Fruit fly (Drosophila melanogaster) whole organism, embryonic: ENCODE results near the gene Fbxl7.

Experiments
- Abd-B ChIP-seq: fragments of 200-800 bp; sonication (Bioruptor generic); optimal IDR thresholded peaks from 2 replicates; lab custom pipeline; 2018; ENCODE audit warnings: missing biosample characterization, mild to moderate bottlenecking, missing genetic modification characterization, moderate library complexity
- Atf6 ChIP-seq: fragments of 200-800 bp; sonication (Bioruptor generic); IDR thresholded peaks from 2 replicates; pipeline ENCODE4 v1.3.6; 2022; ENCODE audit warnings: missing biosample characterization, missing genetic modification characterization
- CG10462 ChIP-seq: fragments of 200-800 bp; sonication (Bioruptor generic); optimal IDR thresholded peaks from 2 replicates; lab custom pipeline; 2016; ENCODE audit warnings: missing biosample characterization, missing genetic modification characterization
- CG10543 ChIP-seq: fragments of 200-800 bp; sonication (Bioruptor generic); optimal IDR thresholded peaks from 3 replicates; lab custom pipeline; 2017; ENCODE audit warnings: missing biosample characterization, mild to moderate bottlenecking, missing genetic modification characterization, moderate library complexity
- CG11723 ChIP-seq: fragments of 200-800 bp; sonication (Bioruptor generic); optimal IDR thresholded peaks from 2 replicates; lab custom pipeline; 2017; ENCODE audit warnings: missing biosample characterization, mild to moderate bottlenecking, missing genetic modification characterization
- CG1233 ChIP-seq: fragments of 200-800 bp; sonication (Bioruptor generic); optimal IDR thresholded peaks from 4 replicates; lab custom pipeline; 2018; ENCODE audit warnings: missing biosample characterization, mild to moderate bottlenecking, missing genetic modification characterization
- CG12391 ChIP-seq: fragments of 200-800 bp; sonication (Bioruptor generic); optimal IDR thresholded peaks from 3 replicates; lab custom pipeline; 2018; ENCODE audit warnings: missing biosample characterization, mild to moderate bottlenecking, missing genetic modification characterization, moderate library complexity
- CG13296 ChIP-seq: fragments of 200-800 bp; sonication (Bioruptor generic); optimal IDR thresholded peaks from 3 replicates; lab custom pipeline; 2018; ENCODE audit warnings: missing biosample characterization, mild to moderate bottlenecking, missing genetic modification characterization
- CG15011 ChIP-seq: fragments of 200-800 bp; sonication (Bioruptor generic); optimal IDR thresholded peaks from 3 replicates; lab custom pipeline; 2018; ENCODE audit warnings: missing biosample characterization, mild to moderate bottlenecking, missing genetic modification characterization
- CG1529 ChIP-seq: fragments of 200-800 bp; sonication (Bioruptor generic); optimal IDR thresholded peaks from 3 replicates; lab custom pipeline; 2018; ENCODE audit warnings: missing biosample characterization, missing genetic modification characterization
- CG15479 ChIP-seq: fragments of 200-800 bp; sonication (Bioruptor generic); optimal IDR thresholded peaks from 3 replicates; lab custom pipeline; 2019; ENCODE audit warnings: missing biosample characterization, mild to moderate bottlenecking, missing genetic modification characterization, moderate library complexity
- CG17328 ChIP-seq: fragments of 200-800 bp; sonication (Bioruptor generic); IDR thresholded peaks from 2 replicates; pipeline ENCODE4 v1.3.6; 2022; ENCODE audit warnings: missing biosample characterization, missing genetic modification characterization
- CG2875 ChIP-seq: fragments of 200-800 bp; sonication (Bioruptor generic); optimal IDR thresholded peaks from 2 replicates; lab custom pipeline; 2017; ENCODE audit warnings: missing biosample characterization, mild to moderate bottlenecking, missing genetic modification characterization, missing genetic modification reagents
- CG3407 ChIP-seq: fragments of 200-800 bp; sonication (Bioruptor generic); optimal IDR thresholded peaks from 2 replicates; lab custom pipeline; 2018; ENCODE audit warnings: missing biosample characterization, mild to moderate bottlenecking, missing genetic modification characterization
- CG43689 ChIP-seq: fragments of 200-800 bp; sonication (Bioruptor generic); IDR thresholded peaks from 2 replicates; pipeline ENCODE4 v1.3.6; 2022; ENCODE audit warnings: missing biosample characterization, missing genetic modification characterization
- CG4707 ChIP-seq: fragments of 200-800 bp; sonication (Bioruptor generic); optimal IDR thresholded peaks from 2 replicates; lab custom pipeline; 2018; ENCODE audit warnings: missing biosample characterization, mild to moderate bottlenecking, missing genetic modification characterization, moderate library complexity
- CG4820 ChIP-seq: fragments of 200-800 bp; sonication (Bioruptor generic); optimal IDR thresholded peaks from 3 replicates; lab custom pipeline; 2016; ENCODE audit warnings: missing biosample characterization, missing genetic modification characterization
- CG6272 ChIP-seq: fragments of 200-800 bp; sonication (Bioruptor generic); IDR thresholded peaks from 2 replicates; pipeline ENCODE4 v1.3.6; 2022; ENCODE audit warnings: missing biosample characterization, missing genetic modification characterization
- CG7786 ChIP-seq: fragments of 200-800 bp; sonication (Bioruptor generic); optimal IDR thresholded peaks from 2 replicates; lab custom pipeline; 2016; ENCODE audit warnings: missing biosample characterization, missing genetic modification characterization
- CG7839 ChIP-seq: fragments of 200-800 bp; sonication (Bioruptor generic); optimal IDR thresholded peaks from 3 replicates; lab custom pipeline; 2018; ENCODE audit warnings: missing biosample characterization, mild to moderate bottlenecking, missing genetic modification characterization, moderate library complexity
- CG7928 ChIP-seq: fragments of 200-800 bp; sonication (Bioruptor generic); optimal IDR thresholded peaks from 2 replicates; lab custom pipeline; 2017; ENCODE audit warnings: missing biosample characterization, mild to moderate bottlenecking, missing genetic modification characterization
- CG9215 ChIP-seq: fragments of 200-800 bp; sonication (Bioruptor generic); IDR thresholded peaks from 2 replicates; pipeline ENCODE4 v1.3.6; 2022; ENCODE audit warnings: missing biosample characterization, missing genetic modification characterization
- CG9797 ChIP-seq: fragments of 200-800 bp; sonication (Bioruptor generic); optimal IDR thresholded peaks from 3 replicates; lab custom pipeline; 2018; ENCODE audit warnings: missing biosample characterization, mild to moderate bottlenecking, missing genetic modification characterization
- Chrac-16 ChIP-seq: fragments of 200-800 bp; sonication (Bioruptor generic); optimal IDR thresholded peaks from 3 replicates; lab custom pipeline; 2016; ENCODE audit warnings: missing biosample characterization, missing genetic modification characterization
- CkIIα-i1 ChIP-seq: fragments of 200-800 bp; sonication (Bioruptor generic); IDR thresholded peaks from 2 replicates; pipeline ENCODE4 v1.3.6; 2022; ENCODE audit warnings: missing biosample characterization, missing genetic modification characterization
- HLHmδ ChIP-seq: fragments of 200-800 bp; sonication (Bioruptor generic); optimal IDR thresholded peaks from 2 replicates; lab custom pipeline; 2018; ENCODE audit warnings: missing biosample characterization, mild to moderate bottlenecking, missing genetic modification characterization, moderate library complexity
- Lpt ChIP-seq: fragments of >200 bp; optimal IDR thresholded peaks from 2 replicates; lab custom pipeline; 2018; ENCODE audit warnings: missing biosample characterization, missing genetic modification characterization
- Mes4 ChIP-seq: fragments of 200-800 bp; sonication (Bioruptor generic); optimal IDR thresholded peaks from 2 replicates; lab custom pipeline; 2016; ENCODE audit warnings: missing biosample characterization, missing genetic modification characterization
- Nf-YA ChIP-seq: fragments of 200-800 bp; sonication (Bioruptor generic); IDR thresholded peaks from 2 replicates; pipeline ENCODE4 v1.3.6; 2022; ENCODE audit warnings: missing biosample characterization, missing genetic modification characterization
- Rx ChIP-seq: fragments of 200-800 bp; sonication (Bioruptor generic); IDR thresholded peaks from 2 replicates; pipeline ENCODE4 v1.3.6; 2022; ENCODE audit warnings: missing biosample characterization, missing genetic modification characterization
- Sox100B ChIP-seq: fragments of 200-800 bp; sonication (Bioruptor generic); optimal IDR thresholded peaks from 3 replicates; lab custom pipeline; 2018; ENCODE audit warnings: missing biosample characterization, mild to moderate bottlenecking, missing genetic modification characterization
- Ssrp ChIP-seq: fragments of 200-800 bp; sonication (Bioruptor generic); optimal IDR thresholded peaks from 2 replicates; lab custom pipeline; 2018; ENCODE audit warnings: missing biosample characterization, mild to moderate bottlenecking, missing genetic modification characterization, moderate library complexity
- Xrp1 ChIP-seq: fragments of 200-800 bp; sonication (Bioruptor generic); IDR thresholded peaks from 2 replicates; pipeline ENCODE4 v1.3.6; 2022; ENCODE audit warnings: missing biosample characterization, missing genetic modification characterization
- br ChIP-seq: fragments of >200 bp; optimal IDR thresholded peaks from 2 replicates; lab custom pipeline; 2017
- chm ChIP-seq: fragments of 200-800 bp; sonication (Bioruptor generic); IDR thresholded peaks from 2 replicates; pipeline ENCODE4 v1.3.6; 2022; ENCODE audit warnings: missing biosample characterization, missing genetic modification characterization
- crol ChIP-seq: fragments of 200-800 bp; sonication (Bioruptor generic); IDR thresholded peaks from 2 replicates; pipeline ENCODE4 v1.3.6; 2022; ENCODE audit warnings: missing biosample characterization, missing genetic modification characterization
- dmrt99B ChIP-seq: fragments of 200-800 bp; sonication (Bioruptor generic); optimal IDR thresholded peaks from 2 replicates; lab custom pipeline; 2018; ENCODE audit warnings: missing biosample characterization, mild to moderate bottlenecking, missing genetic modification characterization, moderate library complexity
- ewg ChIP-seq: fragments of 200-800 bp; sonication (Bioruptor generic); optimal IDR thresholded peaks from 3 replicates; lab custom pipeline; 2017; ENCODE audit warnings: mild to moderate bottlenecking, missing biosample characterization, missing genetic modification reagents, missing genetic modification characterization
- gcm2 ChIP-seq: fragments of 200-800 bp; sonication (Bioruptor generic); optimal IDR thresholded peaks from 2 replicates; lab custom pipeline; 2016; ENCODE audit warnings: missing biosample characterization, missing genetic modification characterization
- ken ChIP-seq: fragments of 200-800 bp; sonication (Bioruptor generic); IDR thresholded peaks from 3 replicates; pipeline ENCODE4 v1.3.6; 2022; ENCODE audit warnings: missing biosample characterization, missing genetic modification characterization
- kni ChIP-seq: fragments of 200-800 bp; sonication (Bioruptor generic); optimal IDR thresholded peaks from 3 replicates; lab custom pipeline; 2017; ENCODE audit warnings: mild to moderate bottlenecking, missing biosample characterization, missing genetic modification reagents, missing genetic modification characterization
- lilli ChIP-seq: fragments of 200-800 bp; sonication (Bioruptor generic); optimal IDR thresholded peaks from 3 replicates; lab custom pipeline; 2016; ENCODE audit warnings: missing biosample characterization, missing genetic modification characterization
- lov ChIP-seq, 2 experiments: fragments of 200-800 bp in 1 of 2; fragments of >200 bp in 1 of 2; sonication (Bioruptor generic) in 1 of 2; IDR thresholded peaks in 1 of 2; optimal IDR thresholded peaks in 1 of 2; 2 replicates in 1 of 2; 3 replicates in 1 of 2; pipeline versions ENCODE4 v1.3.6 to Lab custom; 2017 to 2022; ENCODE audit warnings: missing biosample characterization in 1 of 2, missing genetic modification characterization in 1 of 2
- nmo ChIP-seq: fragments of 200-800 bp; sonication (Bioruptor generic); optimal IDR thresholded peaks from 2 replicates; lab custom pipeline; 2018; ENCODE audit warnings: missing biosample characterization, mild to moderate bottlenecking, missing genetic modification characterization, moderate library complexity
- oc ChIP-seq: fragments of 200-800 bp; sonication (Bioruptor generic); optimal IDR thresholded peaks from 2 replicates; lab custom pipeline; 2018; ENCODE audit warnings: missing biosample characterization, mild to moderate bottlenecking, missing genetic modification characterization, moderate library complexity
- pho ChIP-seq: fragments of 200-800 bp; sonication (Bioruptor generic); optimal IDR thresholded peaks from 2 replicates; lab custom pipeline; 2016; ENCODE audit warnings: missing biosample characterization, missing genetic modification characterization
- sisA ChIP-seq: fragments of 200-800 bp; sonication (Bioruptor generic); IDR thresholded peaks from 2 replicates; pipeline ENCODE4 v1.3.6; 2022; ENCODE audit warnings: missing biosample characterization, missing genetic modification characterization
- slou ChIP-seq: fragments of 200-800 bp; sonication (Bioruptor generic); optimal IDR thresholded peaks from 3 replicates; lab custom pipeline; 2016; ENCODE audit warnings: missing biosample characterization, missing genetic modification characterization
- slp2 ChIP-seq: fragments of 200-800 bp; sonication (Bioruptor generic); optimal IDR thresholded peaks from 2 replicates; lab custom pipeline; 2016; ENCODE audit warnings: missing biosample characterization, missing genetic modification characterization
- sug ChIP-seq: fragments of 200-800 bp; optimal IDR thresholded peaks from 2 replicates; lab custom pipeline; 2019; ENCODE audit warnings: missing biosample characterization, mild to moderate bottlenecking, missing genetic modification characterization, moderate library complexity
- tgo ChIP-seq: fragments of 200-800 bp; sonication (Bioruptor generic); IDR thresholded peaks from 3 replicates; pipeline ENCODE4 v1.3.6; 2022; ENCODE audit warnings: missing biosample characterization, missing genetic modification characterization
- tup ChIP-seq: fragments of 200-800 bp; sonication (Bioruptor generic); optimal IDR thresholded peaks from 2 replicates; lab custom pipeline; 2016; ENCODE audit warnings: missing biosample characterization, mild to moderate bottlenecking, missing genetic modification characterization, moderate library complexity

Fbxl7 gene

DNA sequence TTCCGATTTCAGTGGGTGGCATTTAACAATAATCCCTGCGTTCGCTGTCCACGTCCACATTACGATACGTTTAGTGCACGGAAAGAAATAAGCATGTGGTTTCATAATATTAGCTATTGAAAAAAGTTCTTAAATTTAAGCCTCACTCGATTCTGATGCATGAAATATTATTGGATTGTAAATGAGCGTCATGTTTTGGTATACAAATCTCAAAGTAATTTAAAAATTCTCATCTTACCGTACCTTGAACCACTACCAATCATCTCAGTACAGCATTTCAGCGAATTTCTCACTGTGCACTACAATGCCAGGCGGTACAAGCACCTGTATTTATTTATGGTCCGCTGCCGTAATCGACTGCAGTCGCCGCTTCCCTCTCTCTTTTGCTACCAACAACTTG lies 53.5 kb downstream of the Fbxl7 start (continued):
- TF ChIP-seq Lpt (no peak), CG2875 (GFP tag; lab: Kevin White, UChicago) (peak; percentile 65), CG15011 (peak; percentile 56), CG4707 (peak; percentile 66), Abd-B (peak; percentile 76), HLHmδ (GFP tag; lab: Kevin White, UChicago) (no peak), nmo (peak; percentile 89), pho (peak; percentile 70), br (lab: Kevin White, UChicago) (no peak), Atf6 (GFP tag; lab: Robert Waterston, UW) (no peak), CG7928 (no peak), sisA (no peak), oc (tag; lab: Kevin White, UChicago) (peak; percentile 50), CG17328 (GFP tag; lab: Robert Waterston, UW) (no peak), CG9215 (GFP tag; lab: Robert Waterston, UW) (no peak), CG3407 (peak; percentile 67), Chrac-16 (GFP tag; lab: Kevin White, UChicago) (peak; percentile 85), Rx (GFP tag; lab: Robert Waterston, UW) (no peak), Xrp1 (no peak), CG10462 (GFP tag; lab: Kevin White, UChicago) (peak; percentile 66), CG12391 (tag; lab: Kevin White, UChicago) (peak; percentile 86), slou (no peak), kni (GFP tag; lab: Kevin White, UChicago) (no peak), ewg (GFP tag; lab: Kevin White, UChicago) (peak; percentile 32), CG10543 (GFP tag; lab: Kevin White, UChicago) (no peak), CG1233 (GFP tag; lab: Kevin White, UChicago) (peak; percentile 71), CG1529 (GFP tag; lab: Kevin White, UChicago) (peak; percentile 76), lilli (peak; percentile 83), dmrt99B (peak; percentile 93), slp2 (GFP tag; lab: Kevin White, UChicago) (peak; percentile 71), CG11723 (peak; percentile 59), CG6272 (peak; percentile 73), CG15479 (GFP tag; lab: Kevin White, UChicago) (no peak), Nf-YA (GFP tag; lab: Robert Waterston, UW) (no peak), CkIIα-i1 (no peak), CG9797 (GFP tag; lab: Kevin White, UChicago) (no peak), CG7839 (peak; percentile 87), CG7786 (GFP tag; lab: Kevin White, UChicago) (peak; percentile 79), CG13296 (peak; percentile 80), Mes4 (GFP tag; lab: Kevin White, UChicago) (peak; percentile 71), CG43689 (GFP tag; lab: Robert Waterston, UW) (no peak), tgo (GFP tag; lab: Robert Waterston, UW) (no peak), gcm2 (GFP tag; lab: Kevin White, UChicago) (peak; percentile 52), sug (peak; percentile 61), tup (no peak), lov (optimal IDR thresholded peaks at IDR 0.05; lab: Kevin White, UChicago) (no peak), lov (GFP tag; IDR thresholded peaks at IDR 0.05; lab: Robert Waterston, UW) (no peak), crol (GFP tag; lab: Robert Waterston, UW) (no peak), ken (GFP tag; lab: Robert Waterston, UW) (no peak), CG4820 (GFP tag; lab: Kevin White, UChicago) (peak; percentile 70), Sox100B (GFP tag; lab: Kevin White, UChicago) (peak; percentile 82), chm (no peak), Ssrp (peak; percentile 85)
